Worm (Caenorhabditis elegans) whole organism, late embryonic: ENCODE results near the gene C17H12.5.
A peak's percentile ranks its signal among the peaks of the same experiment; 100 is the strongest.

Source experiments
- C08G9.2 ChIP-seq: sonication (generic microtip); optimal IDR thresholded peaks from 2 replicates; lab custom pipeline; 2016; ENCODE audit warnings: mild to moderate bottlenecking, missing genetic modification characterization, moderate library complexity, missing compliant biosample characterization
- C38D4.7 ChIP-seq: fragments of 200-800 bp; sonication (Bioruptor generic); optimal IDR thresholded peaks from 2 replicates; lab custom pipeline; 2018; ENCODE audit warnings: mild to moderate bottlenecking, missing genetic modification characterization, moderate library complexity, missing compliant biosample characterization
- Y22D7AL.16 ChIP-seq: sonication (generic microtip); optimal IDR thresholded peaks from 2 replicates; lab custom pipeline; 2016; ENCODE audit warnings: missing genetic modification characterization, missing compliant biosample characterization
- ceh-14 ChIP-seq: sonication (generic microtip); optimal IDR thresholded peaks from 2 replicates; lab custom pipeline; 2016; ENCODE audit warnings: missing genotype, missing genetic modification characterization, missing compliant biosample characterization
- ceh-19 ChIP-seq: fragments of 200-800 bp; sonication (Bioruptor generic); optimal IDR thresholded peaks from 2 replicates; lab custom pipeline; 2018; ENCODE audit warnings: mild to moderate bottlenecking, missing genetic modification characterization, missing compliant biosample characterization
- ceh-31 ChIP-seq: sonication (generic microtip); optimal IDR thresholded peaks from 2 replicates; lab custom pipeline; 2016; ENCODE audit warnings: missing genetic modification characterization, missing compliant biosample characterization
- ceh-45 ChIP-seq: fragments of 200-800 bp; sonication (Bioruptor generic); IDR thresholded peaks from 2 replicates; pipeline ENCODE4 v1.3.6; 2022; ENCODE audit warnings: missing genetic modification reagents, missing genetic modification characterization, missing compliant biosample characterization
- ceh-48 ChIP-seq: sonication (generic microtip); optimal IDR thresholded peaks from 2 replicates; lab custom pipeline; 2016; ENCODE audit warnings: missing genetic modification characterization, inconsistent platforms, missing compliant biosample characterization
- ceh-9 ChIP-seq: sonication (generic microtip); optimal IDR thresholded peaks from 2 replicates; lab custom pipeline; 2016; ENCODE audit warnings: mild to moderate bottlenecking, missing genetic modification characterization, inconsistent platforms, missing compliant biosample characterization
- che-1 ChIP-seq: sonication (generic microtip); optimal IDR thresholded peaks from 2 replicates; lab custom pipeline; 2016; ENCODE audit warnings: mild to moderate bottlenecking, missing genetic modification characterization, missing compliant biosample characterization
- dmd-4 ChIP-seq: sonication (generic microtip); optimal IDR thresholded peaks from 2 replicates; lab custom pipeline; 2016; ENCODE audit warnings: borderline replicate concordance, missing genetic modification characterization, missing compliant biosample characterization
- elt-2 ChIP-seq: sonication (generic microtip); optimal IDR thresholded peaks from 2 replicates; lab custom pipeline; 2016; ENCODE audit warnings: missing genetic modification reagents, missing genetic modification characterization, missing compliant biosample characterization
- elt-4 ChIP-seq: sonication (generic microtip); optimal IDR thresholded peaks from 2 replicates; lab custom pipeline; 2016; ENCODE audit warnings: missing genetic modification characterization, missing compliant biosample characterization
- ets-4 ChIP-seq: sonication (generic microtip); optimal IDR thresholded peaks from 2 replicates; lab custom pipeline; 2016; ENCODE audit warnings: missing genetic modification characterization, missing compliant biosample characterization
- eyg-1 ChIP-seq: sonication (generic microtip); optimal IDR thresholded peaks from 2 replicates; lab custom pipeline; 2016; ENCODE audit warnings: missing genotype, missing genetic modification characterization, missing compliant biosample characterization
- fkh-10 ChIP-seq: fragments of 150-350 bp; optimal IDR thresholded peaks from 2 replicates; lab custom pipeline; 2014; ENCODE audit warnings: missing biosample characterization, missing genetic modification reagents, missing genetic modification characterization
- fkh-6 ChIP-seq: sonication (generic microtip); optimal IDR thresholded peaks from 2 replicates; lab custom pipeline; 2016; ENCODE audit warnings: missing genetic modification characterization, missing compliant biosample characterization
- gmeb-2 ChIP-seq: sonication (generic microtip); optimal IDR thresholded peaks from 2 replicates; lab custom pipeline; 2016; ENCODE audit warnings: missing genetic modification characterization, inconsistent platforms, missing compliant biosample characterization
- hlh-13 ChIP-seq: fragments of 200-800 bp; sonication (Bioruptor generic); optimal IDR thresholded peaks from 2 replicates; lab custom pipeline; 2018; ENCODE audit warnings: mild to moderate bottlenecking, missing genetic modification characterization, missing compliant biosample characterization
- hlh-30 ChIP-seq: sonication (generic microtip); optimal IDR thresholded peaks from 2 replicates; lab custom pipeline; 2017; ENCODE audit warnings: antibody characterized with exemption, missing genetic modification characterization, missing compliant biosample characterization; ENCODE audit not compliant: insufficient read depth
- hlh-6 ChIP-seq: sonication (generic microtip); optimal IDR thresholded peaks from 2 replicates; lab custom pipeline; 2016; ENCODE audit warnings: missing genotype, missing genetic modification characterization, missing compliant biosample characterization
- hlh-8 ChIP-seq: sonication (generic microtip); optimal IDR thresholded peaks from 2 replicates; lab custom pipeline; 2016; ENCODE audit warnings: missing genotype, missing genetic modification characterization, missing compliant biosample characterization
- lim-6 ChIP-seq: sonication (generic microtip); optimal IDR thresholded peaks from 2 replicates; lab custom pipeline; 2016; ENCODE audit warnings: missing genetic modification characterization, missing compliant biosample characterization
- lin-11 ChIP-seq: fragments of 200-800 bp; sonication (Bioruptor generic); optimal IDR thresholded peaks from 2 replicates; lab custom pipeline; 2018; ENCODE audit warnings: mild to moderate bottlenecking, missing genetic modification characterization, missing compliant biosample characterization
- mec-3 ChIP-seq: sonication (generic microtip); optimal IDR thresholded peaks from 2 replicates; lab custom pipeline; 2016; ENCODE audit warnings: borderline replicate concordance, missing genetic modification characterization, missing compliant biosample characterization
- nhr-232 ChIP-seq: sonication (generic microtip); optimal IDR thresholded peaks from 2 replicates; lab custom pipeline; 2016; ENCODE audit warnings: missing genetic modification characterization, missing compliant biosample characterization
- pat-9 ChIP-seq: fragments of 200-800 bp; sonication (Bioruptor generic); optimal IDR thresholded peaks from 2 replicates; lab custom pipeline; 2018; ENCODE audit warnings: mild to moderate bottlenecking, missing genetic modification characterization, moderate library complexity, missing compliant biosample characterization
- pax-1 ChIP-seq: fragments of 150-350 bp; optimal IDR thresholded peaks from 2 replicates; lab custom pipeline; 2014; ENCODE audit warnings: missing biosample characterization, missing genetic modification characterization
- pha-4 ChIP-seq: fragments of 150-350 bp; optimal IDR thresholded peaks from 2 replicates; lab custom pipeline; 2018; ENCODE audit warnings: missing biosample characterization, missing genetic modification reagents, missing genetic modification characterization
- pros-1 ChIP-seq: fragments of 150-350 bp; optimal IDR thresholded peaks from 2 replicates; lab custom pipeline; 2014; ENCODE audit warnings: missing biosample characterization, missing genetic modification reagents, missing genetic modification characterization
- rnt-1 ChIP-seq: sonication (generic microtip); optimal IDR thresholded peaks from 2 replicates; lab custom pipeline; 2016; ENCODE audit warnings: missing genetic modification characterization, missing compliant biosample characterization
- syd-9 ChIP-seq: sonication (generic microtip); optimal IDR thresholded peaks from 2 replicates; lab custom pipeline; 2016; ENCODE audit warnings: mild to moderate bottlenecking, missing genetic modification characterization, moderate library complexity, missing compliant biosample characterization
- tbx-2 ChIP-seq: sonication (generic microtip); optimal IDR thresholded peaks from 2 replicates; lab custom pipeline; 2016; ENCODE audit warnings: missing genetic modification characterization, missing compliant biosample characterization
- ttx-3 ChIP-seq: sonication (generic microtip); optimal IDR thresholded peaks from 2 replicates; lab custom pipeline; 2016; ENCODE audit warnings: missing genetic modification reagents, missing genetic modification characterization, missing compliant biosample characterization
- unc-42 ChIP-seq: sonication (generic microtip); optimal IDR thresholded peaks from 2 replicates; lab custom pipeline; 2016; ENCODE audit warnings: missing genotype, missing genetic modification characterization, missing compliant biosample characterization
- unc-86 ChIP-seq: sonication (generic microtip); optimal IDR thresholded peaks from 2 replicates; lab custom pipeline; 2016; ENCODE audit warnings: missing genetic modification characterization, missing compliant biosample characterization

C17H12.5 gene

DNA sequence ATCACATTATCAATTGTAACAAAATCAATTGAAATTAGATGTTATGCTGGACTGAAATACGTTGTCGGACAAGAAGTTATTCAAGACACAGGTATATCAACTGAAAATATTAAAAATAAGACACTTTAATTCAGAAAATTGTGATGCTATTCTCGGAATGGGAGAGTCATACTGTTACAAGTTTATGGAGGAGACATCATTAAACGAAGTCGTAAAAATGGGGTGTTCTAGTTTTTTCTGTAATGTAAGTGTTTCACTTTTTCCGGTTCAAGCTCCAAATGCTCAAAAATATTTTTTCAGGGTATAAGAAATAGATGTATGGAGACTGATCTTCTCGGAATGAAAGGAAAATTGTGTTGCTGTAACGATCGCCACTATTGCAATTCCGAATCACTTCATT lies 12.6 kb downstream of the C17H12.5 start, which contains the start of gene C17H12.37:
C17H12.37 (plus strand) TSS at position 301 of the 400 bp plus-strand sequence.
- no peak for TF ChIP-seq tbx-2 (tag; lab: Kevin White, UChicago)
- TF ChIP-seq fkh-6 (tag; lab: Kevin White, UChicago): no peak
- no peak for TF ChIP-seq pha-4 (tag; lab: Kevin White, UChicago)
- TF ChIP-seq mec-3 (tag; lab: Kevin White, UChicago): no peak
- TF ChIP-seq eyg-1: no peak
- TF ChIP-seq lin-11 (tag; lab: Kevin White, UChicago): no peak
- TF ChIP-seq unc-86: no peak
- no peak for TF ChIP-seq pros-1 (tag; lab: Kevin White, UChicago)
- TF ChIP-seq ceh-45 (GFP tag; lab: Robert Waterston, UW): no peak
- TF ChIP-seq hlh-8 (tag; lab: Kevin White, UChicago): no peak
- no peak for TF ChIP-seq gmeb-2 (tag; lab: Kevin White, UChicago)
- no peak for TF ChIP-seq ceh-14 (tag; lab: Kevin White, UChicago)
- TF ChIP-seq elt-2: no peak
- TF ChIP-seq hlh-13 (GFP tag; lab: Kevin White, UChicago): no peak
- TF ChIP-seq C38D4.7 (GFP tag; lab: Kevin White, UChicago): no peak
- TF ChIP-seq pax-1 (tag; lab: Kevin White, UChicago): no peak
- no peak for TF ChIP-seq fkh-10 (GFP tag; lab: Kevin White, UChicago)
- no peak for TF ChIP-seq elt-4 (tag; lab: Kevin White, UChicago)
- no peak for TF ChIP-seq dmd-4 (tag; lab: Kevin White, UChicago)
- no peak for TF ChIP-seq C08G9.2 (tag; lab: Kevin White, UChicago)

DNA sequence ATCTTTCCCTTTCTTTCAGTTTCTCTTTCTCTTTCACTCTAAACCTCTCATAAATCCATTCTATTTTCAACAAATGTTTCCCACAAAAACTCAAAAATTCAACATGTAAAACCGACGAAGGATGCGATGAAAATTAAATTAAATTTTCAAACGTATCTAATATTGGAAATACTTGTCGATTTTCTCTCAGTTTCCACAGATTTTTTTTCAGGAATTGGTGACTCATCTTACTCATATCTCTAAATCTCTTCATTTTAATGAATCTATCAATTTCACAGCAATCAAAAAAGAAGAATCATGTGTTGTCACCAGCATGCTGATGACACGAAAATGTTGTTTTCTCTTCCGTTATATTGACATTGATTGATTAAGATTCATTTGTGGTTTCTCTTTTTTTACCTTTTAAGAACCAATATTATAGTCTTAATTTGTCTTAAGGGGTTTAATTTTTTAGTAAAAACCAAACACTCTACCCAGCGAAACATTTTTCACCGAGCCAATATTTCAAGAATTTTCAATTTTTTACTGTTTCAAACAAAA lies 13.6 kb downstream of the C17H12.5 start:
- no peak for TF ChIP-seq elt-2
- no peak for TF ChIP-seq fkh-10 (GFP tag; lab: Kevin White, UChicago)
- TF ChIP-seq rnt-1: peak; percentile 0

DNA sequence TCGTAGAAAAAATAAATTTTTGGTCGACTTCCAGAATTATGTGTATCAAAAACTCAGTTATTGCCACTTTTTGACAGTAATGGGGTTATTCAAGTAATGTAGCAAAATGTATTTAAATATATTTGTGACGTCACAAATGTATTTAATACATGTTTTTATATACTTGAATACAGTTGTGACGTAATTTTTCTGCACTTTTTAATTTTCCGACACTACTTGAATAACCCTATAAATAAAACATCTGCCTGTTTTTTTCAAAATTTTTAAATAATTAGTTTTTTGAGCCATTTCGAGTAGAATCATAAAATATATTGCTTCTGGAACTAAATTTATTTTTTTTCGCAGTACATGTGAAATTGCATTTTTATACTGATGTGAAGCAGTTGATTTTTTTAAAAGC lies 14.2 kb downstream of the C17H12.5 start:
- no peak for TF ChIP-seq C38D4.7 (GFP tag; lab: Kevin White, UChicago)
- TF ChIP-seq nhr-232 (tag; lab: Kevin White, UChicago): no peak
- no peak for TF ChIP-seq hlh-30 (tag; lab: Kevin White, UChicago)
- no peak for TF ChIP-seq unc-42
- TF ChIP-seq pha-4 (tag; lab: Kevin White, UChicago): no peak
- no peak for TF ChIP-seq ceh-48
- no peak for TF ChIP-seq ceh-19 (GFP tag; lab: Kevin White, UChicago)

DNA sequence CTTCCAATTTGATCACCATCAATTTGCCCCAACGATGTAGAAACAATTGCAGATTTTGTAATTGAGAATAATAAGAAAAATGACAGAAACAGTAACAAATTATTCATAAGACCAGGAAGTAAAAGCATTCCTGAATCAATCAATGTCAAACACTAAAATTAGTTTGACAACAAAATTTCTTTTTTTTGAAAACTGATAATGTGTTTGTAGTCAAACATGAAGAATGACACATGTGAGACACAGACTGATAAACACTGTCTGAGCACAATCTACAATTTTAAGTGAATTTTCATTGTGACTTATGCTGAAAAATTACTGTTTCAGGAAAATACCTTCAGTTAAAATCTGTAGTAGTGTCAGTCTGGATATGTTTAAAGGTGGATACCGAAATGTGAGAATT lies 15.3 kb downstream of the C17H12.5 start, which contains the start of the genes cest-4 and C17H12.11:
cest-4 (minus strand) TSS at position 206 of the 400 bp plus-strand sequence.
C17H12.11 (plus strand) TSS at position 256 of the 400 bp plus-strand sequence.
- no peak for TF ChIP-seq syd-9 (tag; lab: Kevin White, UChicago)
- TF ChIP-seq pat-9 (tag; lab: Kevin White, UChicago): no peak
- no peak for TF ChIP-seq unc-42
- no peak for TF ChIP-seq ets-4
- no peak for TF ChIP-seq ceh-31
- no peak for TF ChIP-seq che-1 (tag; lab: Kevin White, UChicago)
- TF ChIP-seq ceh-19 (GFP tag; lab: Kevin White, UChicago): no peak
- no peak for TF ChIP-seq ceh-9 (tag; lab: Kevin White, UChicago)
- no peak for TF ChIP-seq hlh-13 (GFP tag; lab: Kevin White, UChicago)
- TF ChIP-seq eyg-1: no peak
- no peak for TF ChIP-seq pax-1 (tag; lab: Kevin White, UChicago)
- TF ChIP-seq Y22D7AL.16: no peak
- no peak for TF ChIP-seq hlh-6 (tag; lab: Kevin White, UChicago)
- no peak for TF ChIP-seq ttx-3 (tag; lab: Kevin White, UChicago)
- no peak for TF ChIP-seq ceh-48
- no peak for TF ChIP-seq lim-6 (tag; lab: Kevin White, UChicago)
- TF ChIP-seq ceh-14 (tag; lab: Kevin White, UChicago): no peak
